Fruit fly (Drosophila melanogaster) whole organism, embryonic: ENCODE measurements around the gene alpha-Spec.
A peak's percentile ranks its signal among the peaks of the same experiment; 100 is the strongest.

Source experiments
- Adf1 ChIP-seq: fragments of 200-800 bp; sonication (Bioruptor generic); IDR thresholded peaks from 2 replicates; pipeline ENCODE4 v1.3.6; 2022; ENCODE audit warnings: missing biosample characterization, missing genetic modification characterization
- CG10543 ChIP-seq: fragments of 200-800 bp; sonication (Bioruptor generic); optimal IDR thresholded peaks from 3 replicates; lab custom pipeline; 2017; ENCODE audit warnings: missing biosample characterization, mild to moderate bottlenecking, missing genetic modification characterization, moderate library complexity
- CG11398 ChIP-seq: fragments of 200-800 bp; sonication (Bioruptor generic); optimal IDR thresholded peaks from 2 replicates; lab custom pipeline; 2016; ENCODE audit warnings: missing biosample characterization, missing genetic modification characterization
- CG13624 ChIP-seq: fragments of 200-800 bp; sonication (Bioruptor generic); optimal IDR thresholded peaks from 2 replicates; lab custom pipeline; 2016; ENCODE audit warnings: missing biosample characterization, missing genetic modification characterization
- CG13775 ChIP-seq: fragments of 200-800 bp; sonication (Bioruptor generic); optimal IDR thresholded peaks from 3 replicates; lab custom pipeline; 2017; ENCODE audit warnings: missing biosample characterization, mild to moderate bottlenecking, missing genetic modification characterization
- CG14667 ChIP-seq: fragments of 200-800 bp; sonication (Bioruptor generic); IDR thresholded peaks from 2 replicates; pipeline ENCODE4 v1.3.6; 2022; ENCODE audit warnings: missing biosample characterization, missing genetic modification characterization
- CG17829 ChIP-seq: fragments of 200-800 bp; optimal IDR thresholded peaks from 2 replicates; lab custom pipeline; 2019; ENCODE audit warnings: missing biosample characterization, mild to moderate bottlenecking, missing genetic modification characterization, moderate library complexity
- CG17912 ChIP-seq: fragments of 200-800 bp; sonication (Bioruptor generic); optimal IDR thresholded peaks from 2 replicates; lab custom pipeline; 2018; ENCODE audit warnings: missing biosample characterization, mild to moderate bottlenecking, missing genetic modification characterization
- CG18476 ChIP-seq: fragments of 200-800 bp; sonication (Bioruptor generic); optimal IDR thresholded peaks from 2 replicates; lab custom pipeline; 2016; ENCODE audit warnings: missing biosample characterization, mild to moderate bottlenecking, missing genetic modification characterization
- CG2889 ChIP-seq: fragments of 200-800 bp; sonication (Bioruptor generic); IDR thresholded peaks from 3 replicates; pipeline ENCODE4 v1.3.6; 2022; ENCODE audit warnings: missing biosample characterization, missing genetic modification characterization
- CG30020 ChIP-seq: fragments of 200-800 bp; optimal IDR thresholded peaks from 2 replicates; lab custom pipeline; 2019; ENCODE audit warnings: missing biosample characterization, mild to moderate bottlenecking, missing genetic modification characterization, moderate library complexity
- CG3995 ChIP-seq: fragments of 200-800 bp; sonication (Bioruptor generic); optimal IDR thresholded peaks from 3 replicates; lab custom pipeline; 2016; ENCODE audit warnings: missing biosample characterization, missing genetic modification characterization
- CG42726 ChIP-seq: fragments of 200-800 bp; sonication (Bioruptor generic); IDR thresholded peaks from 2 replicates; pipeline ENCODE4 v1.3.6; 2022; ENCODE audit warnings: missing biosample characterization, missing genetic modification characterization; ENCODE audit not compliant: partially characterized antibody
- CG4424 ChIP-seq: fragments of 200-800 bp; sonication (Bioruptor generic); optimal IDR thresholded peaks from 3 replicates; lab custom pipeline; 2016; ENCODE audit warnings: missing biosample characterization, missing genetic modification characterization
- CG4617 ChIP-seq: fragments of 200-800 bp; sonication (Bioruptor generic); optimal IDR thresholded peaks from 3 replicates; lab custom pipeline; 2016; ENCODE audit warnings: missing biosample characterization, missing genetic modification characterization, borderline replicate concordance
- CG7556 ChIP-seq: fragments of 200-800 bp; sonication (Bioruptor generic); optimal IDR thresholded peaks from 2 replicates; lab custom pipeline; 2017; ENCODE audit warnings: missing biosample characterization, mild to moderate bottlenecking, missing genetic modification characterization
- CG8089 ChIP-seq: fragments of 200-800 bp; sonication (Bioruptor generic); optimal IDR thresholded peaks from 3 replicates; lab custom pipeline; 2016; ENCODE audit warnings: missing biosample characterization, missing genetic modification characterization
- CG9215 ChIP-seq: fragments of 200-800 bp; sonication (Bioruptor generic); IDR thresholded peaks from 2 replicates; pipeline ENCODE4 v1.3.6; 2022; ENCODE audit warnings: missing biosample characterization, missing genetic modification characterization
- Chrac-16 ChIP-seq: fragments of 200-800 bp; sonication (Bioruptor generic); optimal IDR thresholded peaks from 3 replicates; lab custom pipeline; 2016; ENCODE audit warnings: missing biosample characterization, missing genetic modification characterization
- CkIIα-i1 ChIP-seq: fragments of 200-800 bp; sonication (Bioruptor generic); IDR thresholded peaks from 2 replicates; pipeline ENCODE4 v1.3.6; 2022; ENCODE audit warnings: missing biosample characterization, missing genetic modification characterization
- Dek ChIP-seq: fragments of 200-800 bp; sonication (Bioruptor generic); optimal IDR thresholded peaks from 3 replicates; lab custom pipeline; 2019; ENCODE audit warnings: missing biosample characterization, mild to moderate bottlenecking, missing genetic modification characterization, moderate library complexity
- Lim3 ChIP-seq: fragments of 200-800 bp; sonication (Bioruptor generic); IDR thresholded peaks from 2 replicates; pipeline ENCODE4 v1.3.6; 2022; ENCODE audit warnings: missing biosample characterization, missing genetic modification characterization
- Mes4 ChIP-seq: fragments of 200-800 bp; sonication (Bioruptor generic); optimal IDR thresholded peaks from 2 replicates; lab custom pipeline; 2016; ENCODE audit warnings: missing biosample characterization, missing genetic modification characterization
- NFAT ChIP-seq: fragments of 200-800 bp; sonication (Bioruptor generic); IDR thresholded peaks from 2 replicates; pipeline ENCODE4 v1.3.6; 2022; ENCODE audit warnings: missing biosample characterization, missing genetic modification characterization
- Nf-YA ChIP-seq: fragments of 200-800 bp; sonication (Bioruptor generic); IDR thresholded peaks from 2 replicates; pipeline ENCODE4 v1.3.6; 2022; ENCODE audit warnings: missing biosample characterization, missing genetic modification characterization
- NfI ChIP-seq: fragments of 200-800 bp; sonication (Bioruptor generic); optimal IDR thresholded peaks from 3 replicates; lab custom pipeline; 2018; ENCODE audit warnings: missing biosample characterization, mild to moderate bottlenecking, missing genetic modification characterization, moderate library complexity
- Opbp ChIP-seq: fragments of 200-800 bp; sonication (Bioruptor generic); IDR thresholded peaks from 3 replicates; pipeline ENCODE4 v1.3.6; 2022; ENCODE audit warnings: missing biosample characterization, missing genetic modification characterization; ENCODE audit not compliant: partially characterized antibody
- Rfx ChIP-seq: fragments of 200-800 bp; sonication (Bioruptor generic); IDR thresholded peaks from 2 replicates; pipeline ENCODE4 v1.3.6; 2022; ENCODE audit warnings: missing biosample characterization, missing genetic modification characterization
- Vsx1 ChIP-seq: fragments of 200-800 bp; sonication (Bioruptor generic); optimal IDR thresholded peaks from 2 replicates; lab custom pipeline; 2017; ENCODE audit warnings: missing biosample characterization, mild to moderate bottlenecking, missing genetic modification characterization, missing genetic modification reagents
- ara ChIP-seq: fragments of 200-800 bp; sonication (Bioruptor generic); IDR thresholded peaks from 2 replicates; pipeline ENCODE4 v1.3.6; 2022; ENCODE audit warnings: missing biosample characterization, missing genetic modification characterization
- ato ChIP-seq: fragments of 200-800 bp; sonication (Bioruptor generic); IDR thresholded peaks from 2 replicates; pipeline ENCODE4 v1.3.6; 2022; ENCODE audit warnings: missing biosample characterization, missing genetic modification characterization; ENCODE audit not compliant: partially characterized antibody
- bcd ChIP-seq: fragments of 200-800 bp; sonication (Bioruptor generic); optimal IDR thresholded peaks from 2 replicates; lab custom pipeline; 2017; ENCODE audit warnings: missing biosample characterization, mild to moderate bottlenecking, missing genetic modification characterization
- bowl ChIP-seq: fragments of 200-800 bp; sonication (Bioruptor generic); IDR thresholded peaks from 2 replicates; pipeline ENCODE4 v1.3.6; 2022; ENCODE audit warnings: missing biosample characterization, missing genetic modification characterization
- fu2 ChIP-seq: fragments of 200-800 bp; sonication (Bioruptor generic); optimal IDR thresholded peaks from 2 replicates; lab custom pipeline; 2016; ENCODE audit warnings: missing biosample characterization, missing genetic modification characterization
- gcm ChIP-seq: fragments of 200-800 bp; sonication (Bioruptor generic); optimal IDR thresholded peaks from 2 replicates; lab custom pipeline; 2019; ENCODE audit warnings: missing biosample characterization, mild to moderate bottlenecking, missing genetic modification characterization, moderate library complexity
- hth ChIP-seq: fragments of >200 bp; optimal IDR thresholded peaks from 2 replicates; lab custom pipeline; 2017; ENCODE audit warnings: inconsistent platforms
- jumu ChIP-seq: fragments of 200-800 bp; sonication (Bioruptor generic); optimal IDR thresholded peaks from 3 replicates; lab custom pipeline; 2016; ENCODE audit warnings: missing biosample characterization, missing genetic modification characterization
- lola ChIP-seq, 3 experiments: fragments of >200 bp in 2 of 3; fragments of 200-800 bp in 1 of 3; sonication (Bioruptor generic) in 1 of 3; optimal IDR thresholded peaks; 2 replicates each; lab custom pipeline; 2017 to 2019; ENCODE audit warnings: missing biosample characterization in 3 of 3, missing genetic modification characterization in 3 of 3, mild to moderate bottlenecking in 1 of 3, moderate library complexity in 1 of 3
- pita ChIP-seq: fragments of 200-800 bp; sonication (Bioruptor generic); optimal IDR thresholded peaks from 2 replicates; lab custom pipeline; 2017; ENCODE audit warnings: missing biosample characterization, mild to moderate bottlenecking, missing genetic modification characterization
- ranshi ChIP-seq: fragments of 200-800 bp; sonication (Bioruptor generic); IDR thresholded peaks from 2 replicates; pipeline ENCODE4 v1.3.6; 2022; ENCODE audit warnings: missing biosample characterization, missing genetic modification characterization
- run ChIP-seq: fragments of 200-800 bp; sonication (Bioruptor generic); optimal IDR thresholded peaks from 3 replicates; lab custom pipeline; 2018; ENCODE audit warnings: missing biosample characterization, mild to moderate bottlenecking, missing genetic modification characterization
- slp2 ChIP-seq: fragments of 200-800 bp; sonication (Bioruptor generic); optimal IDR thresholded peaks from 2 replicates; lab custom pipeline; 2016; ENCODE audit warnings: missing biosample characterization, missing genetic modification characterization
- sug ChIP-seq: fragments of 200-800 bp; optimal IDR thresholded peaks from 2 replicates; lab custom pipeline; 2019; ENCODE audit warnings: missing biosample characterization, mild to moderate bottlenecking, missing genetic modification characterization, moderate library complexity
- tap ChIP-seq: fragments of 200-800 bp; optimal IDR thresholded peaks from 3 replicates; lab custom pipeline; 2019; ENCODE audit warnings: missing biosample characterization, mild to moderate bottlenecking, missing genetic modification characterization, moderate library complexity
- tna ChIP-seq: fragments of 200-800 bp; sonication (Bioruptor generic); IDR thresholded peaks from 2 replicates; pipeline ENCODE4 v1.3.6; 2022; ENCODE audit warnings: missing biosample characterization, missing genetic modification characterization; ENCODE audit not compliant: partially characterized antibody
- unc-4 ChIP-seq: fragments of 200-800 bp; sonication (Bioruptor generic); IDR thresholded peaks from 2 replicates; pipeline ENCODE4 v1.3.6; 2022; ENCODE audit warnings: missing biosample characterization, missing genetic modification characterization; ENCODE audit not compliant: partially characterized antibody
- usp ChIP-seq: fragments of >200 bp; optimal IDR thresholded peaks from 2 replicates; lab custom pipeline; 2017; ENCODE audit warnings: missing biosample characterization, missing genetic modification characterization
- vvl ChIP-seq: fragments of 200-800 bp; sonication (Bioruptor generic); IDR thresholded peaks from 2 replicates; pipeline ENCODE4 v1.3.6; 2022; ENCODE audit warnings: missing biosample characterization, missing genetic modification characterization
- z ChIP-seq: fragments of 200-800 bp; sonication (Bioruptor generic); IDR thresholded peaks from 3 replicates; pipeline ENCODE4 v1.3.6; 2022; ENCODE audit warnings: missing biosample characterization, missing genetic modification characterization

Gene alpha-Spec

DNA sequence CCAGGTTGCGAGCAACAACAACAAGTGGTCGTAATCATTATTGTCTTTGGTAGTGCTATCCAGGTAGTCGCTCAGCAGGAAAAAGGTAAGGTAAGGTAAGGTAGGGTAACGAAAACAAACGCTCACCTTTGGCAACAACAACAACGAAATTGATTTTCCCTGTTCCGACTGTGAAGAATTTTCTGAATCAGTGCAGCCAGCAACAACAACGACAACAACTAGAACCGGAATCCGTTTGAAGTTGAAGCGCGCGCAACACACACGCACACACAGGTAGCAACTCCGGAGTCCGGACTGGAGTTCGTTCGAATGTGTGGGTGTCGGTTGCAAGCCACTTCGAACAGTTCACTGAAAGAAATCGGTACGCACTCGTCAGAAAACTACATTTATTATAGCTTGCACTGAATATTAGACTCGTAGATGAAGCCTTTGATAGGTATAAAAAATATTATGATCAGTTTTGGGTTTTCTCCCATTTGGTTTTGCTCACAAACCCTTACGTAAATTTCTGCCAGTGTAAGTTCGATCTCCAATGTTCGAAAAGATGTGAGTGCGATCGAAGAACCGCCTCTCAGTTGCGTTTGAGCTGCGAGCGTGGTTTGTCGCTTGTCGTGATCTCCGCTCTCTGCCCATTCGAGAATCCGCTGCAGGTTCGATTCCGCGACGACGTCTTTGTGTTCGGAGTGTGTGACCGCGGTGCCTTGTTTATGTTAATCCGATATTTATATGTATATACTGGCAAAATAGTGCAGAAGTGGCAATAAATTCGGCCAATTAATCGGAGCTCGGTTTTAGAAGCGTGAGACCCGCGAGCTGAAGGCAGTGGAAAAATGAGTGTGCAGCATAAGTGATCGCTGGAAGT is 48.6 kb downstream of the alpha-Spec start, which contains the start of gene CG13921 (continued):
- TF ChIP-seq vvl (GFP tag; lab: Robert Waterston, UW) (peak; percentile 100), run (tag; lab: Kevin White, UChicago) (peak; percentile 93), Opbp (GFP tag; lab: Robert Waterston, UW) (peak; percentile 62; the same call in 1 of the 3 replicates), CG4424 (GFP tag; lab: Kevin White, UChicago) (peak; percentile 100), CG11398 (GFP tag; lab: Kevin White, UChicago) (peak; percentile 98), ranshi (peak; percentile 99), jumu (GFP tag; lab: Kevin White, UChicago) (peak; percentile 99), CG4617 (GFP tag; lab: Kevin White, UChicago) (peak; percentile 99), ara (peak; percentile 100), usp (GFP tag; lab: Kevin White, UChicago) (no peak), CG3995 (GFP tag; lab: Kevin White, UChicago) (peak; percentile 86), z (GFP tag; lab: Robert Waterston, UW) (peak; percentile 87), CG42726 (GFP tag; lab: Robert Waterston, UW) (no peak), CG18476 (peak; percentile 98), gcm (peak; percentile 98), CG8089 (GFP tag; lab: Kevin White, UChicago) (peak; percentile 99), CG30020 (tag; lab: Kevin White, UChicago) (peak; percentile 87), Dek (tag; lab: Kevin White, UChicago) (peak; percentile 97), Vsx1 (GFP tag; lab: Kevin White, UChicago) (peak; percentile 97), Lim3 (GFP tag; lab: Robert Waterston, UW) (peak; percentile 96), Rfx (GFP tag; lab: Robert Waterston, UW) (peak; percentile 99), sug (tag; lab: Kevin White, UChicago) (peak; percentile 93), CG17912 (GFP tag; lab: Kevin White, UChicago) (peak; percentile 87), lola (GFP tag; optimal IDR thresholded peaks at IDR 0.05; lab: Kevin White, UChicago) (peak in 1 of 3 experiments; percentile 99), Mes4 (peak; percentile 98), hth (no peak), tap (tag; lab: Kevin White, UChicago) (peak; percentile 98), Nf-YA (GFP tag; lab: Robert Waterston, UW) (peak; percentile 98), bcd (peak; percentile 99), unc-4 (no peak), pita (no peak), bowl (peak; percentile 96), CG9215 (GFP tag; lab: Robert Waterston, UW) (peak; percentile 97), NFAT (GFP tag; lab: Robert Waterston, UW) (peak; percentile 97), CG2889 (peak; percentile 98), CG13624 (GFP tag; lab: Kevin White, UChicago) (peak; percentile 99), slp2 (GFP tag; lab: Kevin White, UChicago) (peak; percentile 99), Chrac-16 (GFP tag; lab: Kevin White, UChicago) (peak; percentile 99), CG17829 (tag; lab: Kevin White, UChicago) (peak; percentile 100), CG10543 (GFP tag; lab: Kevin White, UChicago) (peak; percentile 91), ato (GFP tag; lab: Robert Waterston, UW) (no peak), tna (GFP tag; lab: Robert Waterston, UW) (no peak), Adf1 (peak; percentile 82), CkIIα-i1 (peak; percentile 93), CG7556 (GFP tag; lab: Kevin White, UChicago) (peak; percentile 99), NfI (peak; percentile 98), CG13775 (peak; percentile 99), CG14667 (GFP tag; lab: Robert Waterston, UW) (peak; percentile 99), fu2 (peak; percentile 97)
